Worm (Caenorhabditis elegans): Measurements from ENCODE around the gene F58F12.2.
A peak's percentile ranks its signal among the peaks of the same experiment; 100 is the strongest.

Gene F58F12.2

DNA sequence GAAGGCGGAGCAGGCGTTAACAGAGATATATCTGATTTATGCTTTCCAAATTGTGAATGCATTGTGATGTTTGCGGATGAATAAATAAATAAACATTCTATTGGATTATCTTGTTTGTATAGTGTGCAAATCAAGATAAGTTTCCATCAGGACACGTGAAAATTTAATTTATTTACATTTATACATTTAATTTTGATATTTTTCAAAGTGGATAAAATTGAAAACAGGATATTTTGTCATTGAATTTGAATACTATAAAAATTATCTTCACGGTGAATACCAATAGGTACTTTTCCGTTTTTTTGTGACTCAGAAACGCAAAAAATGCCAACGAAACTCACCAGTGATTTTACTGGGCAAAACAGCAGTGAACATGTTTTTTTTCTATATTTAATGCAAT lies 3.4 kb upstream of the F58F12.2 start, which contains the start of gene F58F12.3:
Gene F58F12.3, minus strand, starts transcription at position 101 of the 400 bp plus-strand sequence.
- TF ChIP-seq lin-11 (tag; optimal IDR thresholded peaks at IDR 0.05) = no peak

DNA sequence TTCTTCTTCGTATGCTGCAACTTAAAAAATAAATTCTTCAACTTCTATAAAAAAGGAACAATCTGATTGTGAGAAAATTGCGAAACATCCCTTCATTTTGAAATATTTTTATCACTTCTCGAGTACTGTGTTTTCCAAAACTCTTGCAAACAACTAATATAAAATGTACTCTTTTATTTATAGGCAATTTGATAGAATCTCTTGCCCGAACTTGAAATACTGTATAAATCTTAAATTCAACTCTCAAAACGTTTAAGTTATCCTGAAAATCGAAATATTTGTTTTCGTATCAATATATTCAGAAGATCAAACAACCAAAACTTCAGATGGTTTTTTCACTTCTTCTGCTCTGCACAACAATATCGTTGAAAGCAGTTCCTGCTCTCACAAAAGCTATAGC lies 1.4 kb downstream of the F58F12.2 start, which contains the start of gene F58F12.4:
Gene F58F12.4, plus strand, starts transcription at position 301 of the 400 bp plus-strand sequence.
- TF ChIP-seq zag-1 (tag; optimal IDR thresholded peaks at IDR 0.05) = no peak
- TF ChIP-seq nhr-21 (tag; optimal IDR thresholded peaks at IDR 0.05) = no peak
- TF ChIP-seq elt-3 (tag; optimal IDR thresholded peaks at IDR 0.05) = no peak
- TF ChIP-seq ztf-11 (tag; optimal IDR thresholded peaks at IDR 0.05) = no peak
- no peak for TF ChIP-seq sem-4 (tag; optimal IDR thresholded peaks at IDR 0.05)
- TF ChIP-seq nhr-237 (tag; optimal IDR thresholded peaks at IDR 0.05) = no peak
- no peak for TF ChIP-seq lin-11 (tag; optimal IDR thresholded peaks at IDR 0.05)
- no peak for TF ChIP-seq mbf-1 (tag; optimal IDR thresholded peaks at IDR 0.05)
- TF ChIP-seq nhr-23 (tag; optimal IDR thresholded peaks at IDR 0.05) = no peak
- TF ChIP-seq peb-1 (tag; optimal IDR thresholded peaks at IDR 0.05) = no peak
- TF ChIP-seq blmp-1 (tag; optimal IDR thresholded peaks at IDR 0.05; ENCODE audit: insufficient read depth) = no peak
- TF ChIP-seq ztf-4 (tag; optimal IDR thresholded peaks at IDR 0.05) = no peak
- TF ChIP-seq egl-27 (tag; optimal IDR thresholded peaks at IDR 0.05) = no peak
- TF ChIP-seq nhr-11 (tag; optimal IDR thresholded peaks at IDR 0.05) = no peak
- no peak for TF ChIP-seq ZK546.5 (tag; optimal IDR thresholded peaks at IDR 0.05)
- no peak for TF ChIP-seq R02D3.7 (tag; optimal IDR thresholded peaks at IDR 0.05)
- TF ChIP-seq Y55F3AM.14 (GFP tag; optimal IDR thresholded peaks at IDR 0.05) = no peak
- TF ChIP-seq mdl-1 (tag; optimal IDR thresholded peaks at IDR 0.05) = no peak

DNA sequence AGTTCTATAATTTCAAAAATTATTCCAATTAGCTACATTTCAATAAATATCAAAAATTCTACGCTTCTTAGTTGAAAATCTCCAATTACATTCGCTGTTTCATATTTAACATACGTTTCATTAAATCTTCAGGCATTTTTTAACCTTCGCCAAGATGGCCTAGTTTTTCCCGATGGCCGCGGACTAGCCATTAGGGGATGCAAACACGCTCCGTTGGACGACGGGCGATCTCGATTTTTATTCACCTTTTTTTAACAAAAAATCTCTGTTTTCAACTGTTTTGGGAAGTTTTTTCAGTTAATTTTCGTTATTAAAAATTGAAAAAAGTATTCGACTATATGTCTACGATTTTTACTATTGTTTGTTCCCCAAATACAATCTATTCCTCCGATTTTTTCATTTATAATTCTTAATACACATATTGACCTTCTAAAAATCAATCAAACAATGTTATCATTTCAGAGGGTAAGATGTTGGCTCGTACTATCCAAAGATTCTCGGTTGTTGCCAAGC lies 4.6 kb downstream of the F58F12.2 start, which contains the start of gene F58F12.1:
Gene F58F12.1, plus strand, starts transcription at position 463 of the 513 bp plus-strand sequence.
- TF ChIP-seq fos-1 (tag; optimal IDR thresholded peaks at IDR 0.05) (peak; percentile 67), lsy-2 (tag; optimal IDR thresholded peaks at IDR 0.05) (peak; percentile 39 to 78), unc-39 (tag; optimal IDR thresholded peaks at IDR 0.05) (no peak), aly-2 (tag; optimal IDR thresholded peaks at IDR 0.05) (no peak), ztf-11 (tag; optimal IDR thresholded peaks at IDR 0.05) (no peak), nhr-129 (tag; optimal IDR thresholded peaks at IDR 0.05) (peak; percentile 61), ztf-1 (GFP tag; conservative IDR thresholded peaks at IDR 0.05) (no peak), gmeb-1 (tag; optimal IDR thresholded peaks at IDR 0.05) (peak; percentile 66), lin-13 (GFP tag; optimal IDR thresholded peaks at IDR 0.05) (peak; percentile 61), C34F6.9 (tag; optimal IDR thresholded peaks at IDR 0.05) (peak; percentile 81), sem-4 (tag; optimal IDR thresholded peaks at IDR 0.05) (peak; percentile 38), nhr-21 (tag; optimal IDR thresholded peaks at IDR 0.05) (peak; percentile 16), sma-9 (GFP tag; optimal IDR thresholded peaks at IDR 0.05) (peak; percentile 41), sma-9 (tag; optimal IDR thresholded peaks at IDR 0.05) (no peak), crh-2 (tag; optimal IDR thresholded peaks at IDR 0.05) (peak; percentile 24), dmd-4 (tag; optimal IDR thresholded peaks at IDR 0.05) (no peak), snpc-4 (tag; optimal IDR thresholded peaks at IDR 0.05) (peak; percentile 28), sma-3 (GFP tag; optimal IDR thresholded peaks at IDR 0.05) (peak; percentile 18)

DNA sequence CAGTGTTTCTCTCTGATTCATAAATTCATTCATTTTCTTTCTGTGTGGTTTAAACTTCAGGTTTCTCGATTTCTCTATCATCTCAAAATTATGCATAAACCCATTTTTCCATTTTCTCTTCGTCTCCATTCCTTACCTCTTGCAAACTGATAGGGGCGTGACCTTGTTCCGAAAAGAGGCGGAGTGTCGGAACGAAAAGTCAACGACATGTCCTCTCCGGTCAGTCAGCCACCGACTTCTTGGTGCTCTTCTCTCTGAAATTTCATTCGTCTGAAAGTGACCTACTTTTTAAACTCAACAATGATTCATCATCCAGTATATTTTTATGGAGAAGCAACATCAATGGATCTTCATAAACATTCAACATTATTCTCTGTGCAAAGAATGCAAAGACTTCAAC lies 7.0 kb downstream of the F58F12.2 start, which contains the start of gene F58F12.12:
Gene F58F12.12, plus strand, starts transcription at position 301 of the 400 bp plus-strand sequence.
- TF ChIP-seq fos-1 (tag; optimal IDR thresholded peaks at IDR 0.05) (peak; percentile 3), sma-3 (GFP tag; optimal IDR thresholded peaks at IDR 0.05) (no peak), nhr-11 (tag; optimal IDR thresholded peaks at IDR 0.05) (no peak), lin-39 (tag; optimal IDR thresholded peaks at IDR 0.05) (no peak), R02D3.7 (tag; optimal IDR thresholded peaks at IDR 0.05) (no peak), crh-2 (tag; optimal IDR thresholded peaks at IDR 0.05) (no peak)

DNA sequence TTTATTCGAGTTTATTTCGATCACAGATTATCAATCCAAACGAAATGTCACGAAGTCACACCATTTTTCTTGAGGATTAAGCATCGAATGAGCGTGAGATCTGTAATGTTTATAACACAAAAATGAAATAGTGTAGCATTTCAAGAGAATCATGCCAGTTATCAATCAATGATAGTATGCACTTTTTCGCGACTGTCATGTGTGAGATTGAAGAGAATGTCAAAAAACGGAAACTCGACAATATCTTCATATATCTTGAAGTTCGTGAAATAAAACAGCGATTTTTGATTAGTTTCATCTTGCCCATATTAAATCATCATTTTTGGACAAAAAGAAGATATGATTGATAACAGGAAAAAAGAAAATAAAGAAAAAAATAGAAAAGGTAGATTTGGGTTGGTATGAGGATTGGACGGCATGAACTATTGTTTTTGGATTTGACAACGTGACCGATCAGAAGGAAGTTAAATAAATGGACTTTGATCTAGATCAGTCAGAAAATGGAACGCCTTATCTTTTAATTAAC lies 8.7 kb downstream of the F58F12.2 start:
- TF ChIP-seq sma-9 (GFP tag; optimal IDR thresholded peaks at IDR 0.05) = peak; percentile 35
- TF ChIP-seq sma-9 (tag; optimal IDR thresholded peaks at IDR 0.05) = no peak
- TF ChIP-seq egl-27 (tag; optimal IDR thresholded peaks at IDR 0.05) = no peak
- TF ChIP-seq snpc-4 (tag; optimal IDR thresholded peaks at IDR 0.05) = no peak
- no peak for TF ChIP-seq ceh-82 (tag; optimal IDR thresholded peaks at IDR 0.05)
- TF ChIP-seq lin-11 (tag; optimal IDR thresholded peaks at IDR 0.05) = no peak
- no peak for TF ChIP-seq Y55F3AM.14 (GFP tag; optimal IDR thresholded peaks at IDR 0.05)
- peak; percentile 10 for TF ChIP-seq sma-3 (GFP tag; optimal IDR thresholded peaks at IDR 0.05)
- TF ChIP-seq ama-1 (optimal IDR thresholded peaks at IDR 0.05) = no peak
- TF ChIP-seq crh-2 (tag; optimal IDR thresholded peaks at IDR 0.05) = no peak
- TF ChIP-seq nhr-6 (tag; optimal IDR thresholded peaks at IDR 0.05) = no peak
- TF ChIP-seq lin-13 (GFP tag; optimal IDR thresholded peaks at IDR 0.05) = no peak
- TF ChIP-seq unc-39 (tag; optimal IDR thresholded peaks at IDR 0.05) = no peak
- TF ChIP-seq R02D3.7 (tag; optimal IDR thresholded peaks at IDR 0.05) = no peak
- no peak for TF ChIP-seq elt-3 (tag; optimal IDR thresholded peaks at IDR 0.05)
- peak; percentile 44 for TF ChIP-seq fos-1 (tag; optimal IDR thresholded peaks at IDR 0.05)
- peak; percentile 69 for TF ChIP-seq nhr-21 (tag; optimal IDR thresholded peaks at IDR 0.05)
- TF ChIP-seq ZK546.5 (tag; optimal IDR thresholded peaks at IDR 0.05) = no peak

Measured in whole organism, L2 larva.